Worm (Caenorhabditis elegans) whole organism, L1 larva: ENCODE measurements around the gene F58A6.2.

Experiments
- ama-1 ChIP-seq: fragments of 150-350 bp; optimal IDR thresholded peaks from 2 replicates; lab custom pipeline; 2014
- blmp-1 ChIP-seq: fragments of 150-350 bp; optimal IDR thresholded peaks from 2 replicates; lab custom pipeline; 2014; ENCODE audit warnings: missing biosample characterization, missing genetic modification characterization
- ces-1 ChIP-seq: fragments of 150-350 bp; optimal IDR thresholded peaks from 2 replicates; lab custom pipeline; 2014; ENCODE audit warnings: missing biosample characterization, missing genetic modification reagents, missing genetic modification characterization
- dpl-1 ChIP-seq, 3 experiments: fragments of 150-350 bp in 2 of 3; sonication (generic microtip) in 1 of 3; optimal IDR thresholded peaks; 2 replicates each; lab custom pipeline; 2014 to 2017; ENCODE audit warnings: missing biosample characterization in 3 of 3, missing genetic modification characterization in 3 of 3, missing genetic modification reagents in 3 of 3
- elt-2 ChIP-seq: sonication (generic microtip); optimal IDR thresholded peaks from 2 replicates; lab custom pipeline; 2016; ENCODE audit warnings: missing genetic modification characterization, mild to moderate bottlenecking, inconsistent platforms, missing compliant biosample characterization, missing genetic modification reagents
- ets-5 ChIP-seq: fragments of 200-800 bp; sonication (Bioruptor generic); IDR thresholded peaks from 2 replicates; pipeline ENCODE4 v1.3.6; 2022; ENCODE audit warnings: missing genetic modification characterization, missing compliant biosample characterization
- lin-15B ChIP-seq: fragments of 150-350 bp; sonication (generic microtip); optimal IDR thresholded peaks from 3 replicates; lab custom pipeline; 2014; ENCODE audit warnings: missing biosample characterization, missing genetic modification characterization
- lin-35 ChIP-seq, 2 experiments: fragments of 150-350 bp; optimal IDR thresholded peaks; 2 replicates each; lab custom pipeline; 2014; ENCODE audit warnings: missing biosample characterization in 2 of 2, missing genetic modification characterization in 2 of 2, missing genetic modification reagents in 2 of 2
- lsy-2 ChIP-seq, 2 experiments: fragments of 150-350 bp; optimal IDR thresholded peaks; 2 replicates each; lab custom pipeline; 2014; ENCODE audit warnings: missing biosample characterization in 2 of 2, missing genetic modification characterization in 2 of 2
- nhr-76 ChIP-seq: sonication (generic microtip); optimal IDR thresholded peaks from 2 replicates; lab custom pipeline; 2017; ENCODE audit warnings: missing biosample characterization, missing genetic modification characterization
- snpc-4 ChIP-seq: fragments of 150-350 bp; optimal IDR thresholded peaks from 2 replicates; lab custom pipeline; 2014; ENCODE audit warnings: missing biosample characterization, missing genetic modification characterization
- vab-15 ChIP-seq: sonication (generic microtip); optimal IDR thresholded peaks from 2 replicates; lab custom pipeline; 2017; ENCODE audit warnings: missing genotype, mild to moderate bottlenecking, missing genetic modification characterization, missing compliant biosample characterization

ce11 chrII:5180272-5180671 is 43.8 kb downstream of the F58A6.2 start:
- TF ChIP-seq vab-15 (tag; lab: Kevin White, UChicago), result no peak
- TF ChIP-seq lsy-2 (tag; optimal IDR thresholded peaks at IDR 0.05; lab: Kevin White, UChicago), result no peak
- no peak for TF ChIP-seq dpl-1 (GFP tag; optimal IDR thresholded peaks at IDR 0.05; lab: Kevin White, UChicago)
- TF ChIP-seq snpc-4 (tag; lab: Kevin White, UChicago), result no peak
- no peak for TF ChIP-seq ama-1 (lab: Kevin White, UChicago)
- TF ChIP-seq lin-15B, result no peak
- TF ChIP-seq ces-1 (GFP tag; lab: Kevin White, UChicago), result no peak
- TF ChIP-seq elt-2 (tag; lab: Kevin White, UChicago), result no peak
- TF ChIP-seq blmp-1 (tag; lab: Kevin White, UChicago), result no peak
- TF ChIP-seq ets-5, result no peak
- TF ChIP-seq nhr-76 (tag; lab: Kevin White, UChicago), result no peak
- TF ChIP-seq lin-35 (GFP tag; optimal IDR thresholded peaks at IDR 0.05; lab: Kevin White, UChicago), result no peak
